Worm (Caenorhabditis elegans): Measurements from ENCODE around the gene F43E2.11.

F43E2.11 gene

ce11 chrII:7337469-7337893, 32.6 kb downstream of the F43E2.11 start (continued):
- TF ChIP-seq die-1 (tag; optimal IDR thresholded peaks at IDR 0.05) (peak; percentile 66), ets-4 (GFP tag; optimal IDR thresholded peaks at IDR 0.05) (peak; percentile 8), mel-28 (tag; optimal IDR thresholded peaks at IDR 0.05; ENCODE audit: borderline replicate concordance) (no peak), lin-35 (GFP tag; optimal IDR thresholded peaks at IDR 0.05) (no peak), atf-7 (tag; optimal IDR thresholded peaks at IDR 0.05) (peak; percentile 86), B0261.1 (tag; optimal IDR thresholded peaks at IDR 0.05) (no peak), mcd-1 (GFP tag; IDR thresholded peaks at IDR 0.05) (peak; percentile 45), snpc-4 (GFP tag; optimal IDR thresholded peaks at IDR 0.05) (no peak), snpc-4 (tag; optimal IDR thresholded peaks at IDR 0.05) (peak in 2 of 4 experiments; percentile 9 to 61), madf-10 (tag; optimal IDR thresholded peaks at IDR 0.05) (peak; percentile 18), snpc-3.4 (tag; optimal IDR thresholded peaks at IDR 0.05) (no peak), pha-4 (tag; optimal IDR thresholded peaks at IDR 0.05) (peak; percentile 49), chd-7 (tag; optimal IDR thresholded peaks at IDR 0.05) (peak; percentile 82), nhr-90 (tag; optimal IDR thresholded peaks at IDR 0.05) (peak; percentile 70)

- TF ChIP-seq madf-10 (tag; optimal IDR thresholded peaks at IDR 0.05) = no peak
- TF ChIP-seq F52B5.7 (tag; optimal IDR thresholded peaks at IDR 0.05) = no peak
- TF ChIP-seq dpff-1 (tag; optimal IDR thresholded peaks at IDR 0.05) = no peak
- no peak for TF ChIP-seq F57C9.4 (tag; optimal IDR thresholded peaks at IDR 0.05)
- no peak for TF ChIP-seq Y53F4B.3 (GFP tag; IDR thresholded peaks at IDR 0.05)
- no peak for TF ChIP-seq pbrm-1 (GFP tag; IDR thresholded peaks at IDR 0.05)
- TF ChIP-seq B0019.2 (GFP tag; conservative IDR thresholded peaks at IDR 0.05) = no peak
- no peak for TF ChIP-seq attf-5 (GFP tag; optimal IDR thresholded peaks at IDR 0.05)
- no peak for TF ChIP-seq ztf-6 (GFP tag; IDR thresholded peaks at IDR 0.05)
- no peak for TF ChIP-seq D2030.7 (GFP tag; IDR thresholded peaks at IDR 0.05)
- no peak for TF ChIP-seq snpc-4 (GFP tag; optimal IDR thresholded peaks at IDR 0.05)
- no peak for TF ChIP-seq snpc-4 (tag; optimal IDR thresholded peaks at IDR 0.05)
- no peak for TF ChIP-seq F49E8.2 (tag; optimal IDR thresholded peaks at IDR 0.05; ENCODE audit: insufficient read depth)
- no peak for TF ChIP-seq Y79H2A.3 (GFP tag; conservative IDR thresholded peaks at IDR 0.05)
- TF ChIP-seq nfya-2 (GFP tag; IDR thresholded peaks at IDR 0.05) = no peak
- TF ChIP-seq K12H6.12 (tag; optimal IDR thresholded peaks at IDR 0.05) = no peak
- TF ChIP-seq snpc-3.4 (tag; optimal IDR thresholded peaks at IDR 0.05) = no peak
Measured at ce11 chrII:7331224-7331623, 38.9 kb downstream of the F43E2.11 start, which contains the start of gene npax-1. Gene npax-1 (minus strand): TSS chrII:7331324.

DNA sequence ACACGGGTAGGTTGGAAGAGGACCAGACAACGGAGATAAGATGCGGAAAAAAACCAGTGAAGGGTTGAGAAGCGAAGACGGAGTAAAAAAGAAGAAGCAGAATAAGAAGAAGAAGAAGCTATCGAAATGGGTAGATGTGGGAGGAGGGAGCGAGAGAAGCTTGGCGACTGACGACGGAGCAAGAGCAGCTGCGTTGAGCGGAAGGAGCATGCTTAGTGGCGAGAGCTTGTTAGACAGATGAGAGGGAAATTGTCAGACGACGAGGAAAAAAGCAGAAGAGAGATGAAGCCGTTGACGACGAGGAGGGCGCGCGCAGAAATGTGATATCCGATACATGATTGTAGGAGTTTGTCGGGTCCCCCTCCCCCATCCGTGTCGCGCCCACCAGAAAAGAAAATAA, 43.1 kb downstream of the F43E2.11 start:
- TF ChIP-seq hmg-1.2 (GFP tag; IDR thresholded peaks at IDR 0.05) = 0 out of 2 replicates have a peak, but pooled peaks have one; percentile 12
- TF ChIP-seq ceh-27 (GFP tag; optimal IDR thresholded peaks at IDR 0.05) = peak; percentile 1
- no peak for TF ChIP-seq chd-7 (tag; optimal IDR thresholded peaks at IDR 0.05)
- TF ChIP-seq bed-2 (GFP tag; IDR thresholded peaks at IDR 0.05) = 0 out of 2 replicates have a peak, but pooled peaks have one; percentile 20
- peak; percentile 18 for TF ChIP-seq zim-3 (tag; optimal IDR thresholded peaks at IDR 0.05)
- peak; percentile 59 for TF ChIP-seq K12H6.12 (tag; optimal IDR thresholded peaks at IDR 0.05)
- TF ChIP-seq zfh-2 (GFP tag; conservative IDR thresholded peaks at IDR 0.05) = peak; percentile 90
- 0 out of 2 replicates have a peak, but pooled peaks have one; percentile 48 for TF ChIP-seq egrh-3 (GFP tag; IDR thresholded peaks at IDR 0.05)
- no peak for TF ChIP-seq somi-1 (GFP tag; optimal IDR thresholded peaks at IDR 0.05)
- TF ChIP-seq B0019.2 (GFP tag; conservative IDR thresholded peaks at IDR 0.05) = no peak
- TF ChIP-seq F49E8.2 (tag; optimal IDR thresholded peaks at IDR 0.05; ENCODE audit: insufficient read depth) = no peak
- TF ChIP-seq lin-40 (tag; optimal IDR thresholded peaks at IDR 0.05) = peak; percentile 48
- TF ChIP-seq hlh-12 (tag; optimal IDR thresholded peaks at IDR 0.05) = no peak

All from whole organism, young adult.